Fruit fly (Drosophila melanogaster) whole organism, embryonic: ENCODE results near the gene CG9426.
A peak's percentile ranks its signal among the peaks of the same experiment; 100 is the strongest.

ENCODE experiments used
- Ada2b ChIP-seq: fragments of 200-800 bp; sonication (Bioruptor generic); IDR thresholded peaks from 2 replicates; pipeline ENCODE4 v1.3.6; 2022; ENCODE audit warnings: missing biosample characterization, missing genetic modification characterization
- B-H2 ChIP-seq: fragments of 200-800 bp; sonication (Bioruptor generic); optimal IDR thresholded peaks from 2 replicates; lab custom pipeline; 2018; ENCODE audit warnings: missing biosample characterization, mild to moderate bottlenecking, missing genetic modification characterization
- CG11504 ChIP-seq: fragments of 200-800 bp; sonication (Bioruptor generic); optimal IDR thresholded peaks from 3 replicates; lab custom pipeline; 2019; ENCODE audit warnings: missing biosample characterization, mild to moderate bottlenecking, missing genetic modification characterization, moderate library complexity
- CG12299 ChIP-seq: fragments of 200-800 bp; sonication (Bioruptor generic); optimal IDR thresholded peaks from 2 replicates; lab custom pipeline; 2018; ENCODE audit warnings: missing biosample characterization, mild to moderate bottlenecking, missing genetic modification characterization
- CG13123 ChIP-seq: fragments of 200-800 bp; sonication (Bioruptor generic); optimal IDR thresholded peaks from 2 replicates; lab custom pipeline; 2016; ENCODE audit warnings: missing biosample characterization, missing genetic modification characterization
- CG13775 ChIP-seq: fragments of 200-800 bp; sonication (Bioruptor generic); optimal IDR thresholded peaks from 3 replicates; lab custom pipeline; 2017; ENCODE audit warnings: missing biosample characterization, mild to moderate bottlenecking, missing genetic modification characterization
- CG15479 ChIP-seq: fragments of 200-800 bp; sonication (Bioruptor generic); optimal IDR thresholded peaks from 3 replicates; lab custom pipeline; 2019; ENCODE audit warnings: missing biosample characterization, mild to moderate bottlenecking, missing genetic modification characterization, moderate library complexity
- CG17385 ChIP-seq: fragments of 200-800 bp; sonication (Bioruptor generic); optimal IDR thresholded peaks from 3 replicates; lab custom pipeline; 2018; ENCODE audit warnings: missing biosample characterization, mild to moderate bottlenecking, missing genetic modification characterization
- CG17829 ChIP-seq: fragments of 200-800 bp; optimal IDR thresholded peaks from 2 replicates; lab custom pipeline; 2019; ENCODE audit warnings: missing biosample characterization, mild to moderate bottlenecking, missing genetic modification characterization, moderate library complexity
- CG2678 ChIP-seq: fragments of 200-800 bp; sonication (Bioruptor generic); optimal IDR thresholded peaks from 3 replicates; lab custom pipeline; 2019; ENCODE audit warnings: missing biosample characterization, mild to moderate bottlenecking, missing genetic modification characterization, moderate library complexity
- CG2875 ChIP-seq: fragments of 200-800 bp; sonication (Bioruptor generic); optimal IDR thresholded peaks from 2 replicates; lab custom pipeline; 2017; ENCODE audit warnings: missing biosample characterization, mild to moderate bottlenecking, missing genetic modification characterization, missing genetic modification reagents
- CG30020 ChIP-seq: fragments of 200-800 bp; optimal IDR thresholded peaks from 2 replicates; lab custom pipeline; 2019; ENCODE audit warnings: missing biosample characterization, mild to moderate bottlenecking, missing genetic modification characterization, moderate library complexity
- CG32772 ChIP-seq: fragments of 200-800 bp; sonication (Bioruptor generic); IDR thresholded peaks from 2 replicates; pipeline ENCODE4 v1.3.6; 2022; ENCODE audit warnings: missing biosample characterization, missing genetic modification characterization
- CG4328 ChIP-seq: fragments of 200-800 bp; sonication (Bioruptor generic); optimal IDR thresholded peaks from 3 replicates; lab custom pipeline; 2017; ENCODE audit warnings: missing biosample characterization, missing genetic modification reagents, missing genetic modification characterization
- CG4707 ChIP-seq: fragments of 200-800 bp; sonication (Bioruptor generic); optimal IDR thresholded peaks from 2 replicates; lab custom pipeline; 2018; ENCODE audit warnings: missing biosample characterization, mild to moderate bottlenecking, missing genetic modification characterization, moderate library complexity
- CG4820 ChIP-seq: fragments of 200-800 bp; sonication (Bioruptor generic); optimal IDR thresholded peaks from 3 replicates; lab custom pipeline; 2016; ENCODE audit warnings: missing biosample characterization, missing genetic modification characterization
- CG6791 ChIP-seq: fragments of 200-800 bp; sonication (Bioruptor generic); IDR thresholded peaks from 3 replicates; pipeline ENCODE4 v1.3.6; 2022; ENCODE audit warnings: missing biosample characterization, missing genetic modification characterization; ENCODE audit not compliant: partially characterized antibody
- CG7556 ChIP-seq: fragments of 200-800 bp; sonication (Bioruptor generic); optimal IDR thresholded peaks from 2 replicates; lab custom pipeline; 2017; ENCODE audit warnings: missing biosample characterization, mild to moderate bottlenecking, missing genetic modification characterization
- CG7745 ChIP-seq: fragments of 200-800 bp; sonication (Bioruptor generic); optimal IDR thresholded peaks from 2 replicates; lab custom pipeline; 2018; ENCODE audit warnings: missing biosample characterization, mild to moderate bottlenecking, missing genetic modification characterization, moderate library complexity
- CG7987 ChIP-seq: fragments of 200-800 bp; sonication (Bioruptor generic); optimal IDR thresholded peaks from 2 replicates; lab custom pipeline; 2018; ENCODE audit warnings: missing biosample characterization, mild to moderate bottlenecking, missing genetic modification characterization, moderate library complexity
- CG8089 ChIP-seq: fragments of 200-800 bp; sonication (Bioruptor generic); optimal IDR thresholded peaks from 3 replicates; lab custom pipeline; 2016; ENCODE audit warnings: missing biosample characterization, missing genetic modification characterization
- CoRest ChIP-seq: fragments of 200-800 bp; sonication (Bioruptor generic); optimal IDR thresholded peaks from 3 replicates; lab custom pipeline; 2018; ENCODE audit warnings: missing biosample characterization, mild to moderate bottlenecking, missing genetic modification characterization, moderate library complexity
- D19A ChIP-seq: fragments of 200-800 bp; optimal IDR thresholded peaks from 3 replicates; lab custom pipeline; 2019; ENCODE audit warnings: missing biosample characterization, mild to moderate bottlenecking, missing genetic modification characterization, moderate library complexity
- Dref ChIP-seq: fragments of 200-800 bp; sonication (Bioruptor generic); IDR thresholded peaks from 2 replicates; pipeline ENCODE4 v1.3.6; 2022; ENCODE audit warnings: missing biosample characterization, missing genetic modification characterization
- HLH54F ChIP-seq: fragments of 200-800 bp; sonication (Bioruptor generic); optimal IDR thresholded peaks from 3 replicates; lab custom pipeline; 2016; ENCODE audit warnings: missing biosample characterization, missing genetic modification characterization
- Kr ChIP-seq: fragments of 200-800 bp; sonication (Bioruptor generic); optimal IDR thresholded peaks from 2 replicates; lab custom pipeline; 2017; ENCODE audit warnings: missing biosample characterization, mild to moderate bottlenecking, missing genetic modification characterization
- Nf-YA ChIP-seq: fragments of 200-800 bp; sonication (Bioruptor generic); IDR thresholded peaks from 2 replicates; pipeline ENCODE4 v1.3.6; 2022; ENCODE audit warnings: missing biosample characterization, missing genetic modification characterization
- Optix ChIP-seq: fragments of 200-800 bp; sonication (Bioruptor generic); IDR thresholded peaks from 3 replicates; pipeline ENCODE4 v1.3.6; 2022; ENCODE audit warnings: missing biosample characterization, missing genetic modification characterization
- Scr ChIP-seq: fragments of 200-800 bp; sonication (Bioruptor generic); IDR thresholded peaks from 2 replicates; pipeline ENCODE4 v1.3.6; 2022; ENCODE audit warnings: missing biosample characterization, missing genetic modification characterization; ENCODE audit not compliant: partially characterized antibody
- Six4 ChIP-seq: fragments of 200-800 bp; sonication (Bioruptor generic); optimal IDR thresholded peaks from 2 replicates; lab custom pipeline; 2016; ENCODE audit warnings: missing biosample characterization, missing genetic modification characterization
- Sry-δ ChIP-seq: fragments of 200-800 bp; sonication (Bioruptor generic); optimal IDR thresholded peaks from 2 replicates; lab custom pipeline; 2016; ENCODE audit warnings: missing biosample characterization, missing genetic modification characterization
- abd-A ChIP-seq: fragments of 200-800 bp; sonication (Bioruptor generic); optimal IDR thresholded peaks from 3 replicates; lab custom pipeline; 2019; ENCODE audit warnings: missing biosample characterization, mild to moderate bottlenecking, missing genetic modification characterization, moderate library complexity
- br ChIP-seq: fragments of >200 bp; optimal IDR thresholded peaks from 2 replicates; lab custom pipeline; 2017
- cas ChIP-seq: fragments of 200-800 bp; sonication (Bioruptor generic); IDR thresholded peaks from 2 replicates; pipeline ENCODE4 v1.3.6; 2022; ENCODE audit warnings: missing biosample characterization, missing genetic modification characterization
- cwo ChIP-seq: fragments of 200-800 bp; sonication (Bioruptor generic); optimal IDR thresholded peaks from 3 replicates; lab custom pipeline; 2017; ENCODE audit warnings: missing biosample characterization, missing genetic modification characterization, mild to moderate bottlenecking, moderate library complexity, missing genetic modification reagents
- dmrt11E ChIP-seq: fragments of 200-800 bp; sonication (Bioruptor generic); optimal IDR thresholded peaks from 3 replicates; lab custom pipeline; 2018; ENCODE audit warnings: missing biosample characterization, mild to moderate bottlenecking, missing genetic modification characterization, moderate library complexity
- fd64A ChIP-seq: fragments of 200-800 bp; sonication (Bioruptor generic); optimal IDR thresholded peaks from 3 replicates; lab custom pipeline; 2018; ENCODE audit warnings: missing biosample characterization, mild to moderate bottlenecking, missing genetic modification characterization
- gce ChIP-seq: fragments of 200-800 bp; sonication (Bioruptor generic); IDR thresholded peaks from 3 replicates; pipeline ENCODE4 v1.3.6; 2022; ENCODE audit warnings: missing biosample characterization, missing genetic modification characterization
- gro ChIP-seq: fragments of 200-800 bp; sonication (Bioruptor generic); optimal IDR thresholded peaks from 2 replicates; lab custom pipeline; 2016; ENCODE audit warnings: missing biosample characterization, missing genetic modification characterization
- lab ChIP-seq: fragments of 200-800 bp; sonication (Bioruptor generic); optimal IDR thresholded peaks from 3 replicates; lab custom pipeline; 2017; ENCODE audit warnings: missing biosample characterization, missing genetic modification characterization, mild to moderate bottlenecking, moderate library complexity, missing genetic modification reagents
- lov ChIP-seq, 2 experiments: fragments of 200-800 bp in 1 of 2; fragments of >200 bp in 1 of 2; sonication (Bioruptor generic) in 1 of 2; IDR thresholded peaks in 1 of 2; optimal IDR thresholded peaks in 1 of 2; 2 replicates in 1 of 2; 3 replicates in 1 of 2; pipeline versions ENCODE4 v1.3.6 to Lab custom; 2017 to 2022; ENCODE audit warnings: missing biosample characterization in 1 of 2, missing genetic modification characterization in 1 of 2
- odd ChIP-seq: fragments of 200-800 bp; sonication (Bioruptor generic); optimal IDR thresholded peaks from 2 replicates; lab custom pipeline; 2017; ENCODE audit warnings: missing biosample characterization, mild to moderate bottlenecking, missing genetic modification characterization
- pita ChIP-seq: fragments of 200-800 bp; sonication (Bioruptor generic); optimal IDR thresholded peaks from 2 replicates; lab custom pipeline; 2017; ENCODE audit warnings: missing biosample characterization, mild to moderate bottlenecking, missing genetic modification characterization
- scrt ChIP-seq: fragments of 200-800 bp; sonication (Bioruptor generic); optimal IDR thresholded peaks from 2 replicates; lab custom pipeline; 2018; ENCODE audit warnings: missing biosample characterization, mild to moderate bottlenecking, missing genetic modification characterization, moderate library complexity
- so ChIP-seq: fragments of 200-800 bp; sonication (Bioruptor generic); IDR thresholded peaks from 3 replicates; pipeline ENCODE4 v1.3.6; 2022; ENCODE audit warnings: missing biosample characterization, missing genetic modification characterization
- sob ChIP-seq: fragments of 200-800 bp; sonication (Bioruptor generic); IDR thresholded peaks from 2 replicates; pipeline ENCODE4 v1.3.6; 2022; ENCODE audit warnings: missing biosample characterization, missing genetic modification characterization
- tgo ChIP-seq: fragments of 200-800 bp; sonication (Bioruptor generic); IDR thresholded peaks from 3 replicates; pipeline ENCODE4 v1.3.6; 2022; ENCODE audit warnings: missing biosample characterization, missing genetic modification characterization
- unpg ChIP-seq: fragments of 200-800 bp; sonication (Bioruptor generic); optimal IDR thresholded peaks from 3 replicates; lab custom pipeline; 2018; ENCODE audit warnings: missing biosample characterization, mild to moderate bottlenecking, missing genetic modification characterization, moderate library complexity

Gene CG9426

DNA sequence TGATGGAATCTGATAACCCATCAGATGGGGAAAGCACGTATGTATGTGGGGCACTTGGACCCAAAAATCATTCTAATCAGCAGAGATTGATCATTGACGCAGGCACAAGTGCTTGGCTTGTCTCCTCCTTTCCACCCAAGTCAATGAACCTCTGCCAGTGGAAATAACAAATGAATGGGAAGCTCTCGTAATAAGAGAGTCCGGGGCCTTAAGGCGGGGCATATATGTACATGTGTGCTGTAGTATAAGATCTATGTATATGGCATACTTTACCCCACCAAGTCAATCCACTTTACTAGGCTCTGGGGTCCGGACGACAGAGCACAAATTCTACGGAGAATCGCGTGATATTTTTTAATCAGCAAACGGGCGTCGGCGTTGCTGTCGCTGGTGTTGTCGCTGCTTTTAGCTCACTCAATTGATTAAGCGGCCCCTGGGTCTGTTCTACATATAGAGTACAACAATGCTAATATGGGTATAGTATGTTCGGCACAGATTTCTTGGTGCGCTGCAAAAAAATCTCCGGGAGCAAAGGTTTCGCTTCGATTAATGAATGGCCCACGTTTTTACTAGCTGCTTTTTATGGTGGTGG lies 13.6 kb downstream of the CG9426 start (continued):
- TF ChIP-seq B-H2 (GFP tag; lab: Kevin White, UChicago) (peak; percentile 35), CG2678 (tag; lab: Kevin White, UChicago) (peak; percentile 30), CG13123 (GFP tag; lab: Kevin White, UChicago) (no peak)

DNA sequence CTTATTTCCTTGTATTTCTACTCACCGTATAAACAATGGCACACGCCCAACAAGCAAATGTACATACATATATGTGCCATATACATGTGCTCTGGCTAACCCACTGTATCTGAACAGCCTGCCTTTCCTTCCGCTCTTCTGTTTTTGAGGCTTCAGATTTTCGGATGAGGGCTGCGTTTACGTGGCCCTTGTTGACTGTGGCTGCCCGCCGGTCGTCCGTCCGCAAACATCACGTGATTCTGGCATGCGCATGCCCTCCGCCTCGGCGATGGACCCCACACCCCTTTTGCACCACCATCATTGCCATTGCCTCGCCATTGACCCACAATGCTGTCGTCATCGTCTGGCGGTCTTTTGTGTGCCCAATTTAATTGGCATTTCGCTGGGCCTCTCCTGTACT lies 14.5 kb downstream of the CG9426 start:
- TF ChIP-seq Optix (GFP tag; lab: Robert Waterston, UW) (0 out of 3 replicates have a peak, but pooled peaks have one; percentile 15), cas (GFP tag; lab: Robert Waterston, UW) (no peak), Sry-δ (no peak), unpg (peak; percentile 5), HLH54F (GFP tag; lab: Kevin White, UChicago) (no peak), Six4 (GFP tag; lab: Kevin White, UChicago) (no peak), dmrt11E (tag; lab: Kevin White, UChicago) (no peak), CG7745 (no peak), CG4707 (GFP tag; lab: Kevin White, UChicago) (peak; percentile 55), fd64A (peak; percentile 5), CoRest (tag; lab: Kevin White, UChicago) (no peak), pita (GFP tag; lab: Kevin White, UChicago) (no peak), CG6791 (GFP tag; lab: Robert Waterston, UW) (no peak), CG11504 (tag; lab: Kevin White, UChicago) (no peak), sob (GFP tag; lab: Robert Waterston, UW) (no peak), scrt (peak; percentile 44), lab (GFP tag; lab: Kevin White, UChicago) (peak; percentile 17), CG12299 (no peak), CG17385 (GFP tag; lab: Kevin White, UChicago) (peak; percentile 30), CG4820 (GFP tag; lab: Kevin White, UChicago) (no peak), gce (GFP tag; lab: Robert Waterston, UW) (peak; percentile 70; the same call in 2 of the 3 replicates), Dref (GFP tag; lab: Robert Waterston, UW) (no peak), CG32772 (GFP tag; lab: Robert Waterston, UW) (no peak), CG2875 (GFP tag; lab: Kevin White, UChicago) (peak; percentile 10), odd (GFP tag; lab: Kevin White, UChicago) (peak; percentile 6), br (lab: Kevin White, UChicago) (no peak), abd-A (tag; lab: Kevin White, UChicago) (peak; percentile 64), Ada2b (GFP tag; lab: Robert Waterston, UW) (no peak), CG15479 (GFP tag; lab: Kevin White, UChicago) (peak; percentile 12), gro (GFP tag; lab: Kevin White, UChicago) (no peak), CG7987 (GFP tag; lab: Kevin White, UChicago) (peak; percentile 99), CG30020 (tag; lab: Kevin White, UChicago) (no peak), tgo (GFP tag; lab: Robert Waterston, UW) (no peak), cwo (GFP tag; lab: Kevin White, UChicago) (peak; percentile 99), Nf-YA (GFP tag; lab: Robert Waterston, UW) (no peak), lov (optimal IDR thresholded peaks at IDR 0.05; lab: Kevin White, UChicago) (no peak), lov (GFP tag; IDR thresholded peaks at IDR 0.05; lab: Robert Waterston, UW) (peak; percentile 66; the same call in 1 of the 3 replicates), CG8089 (GFP tag; lab: Kevin White, UChicago) (peak; percentile 24), D19A (tag; lab: Kevin White, UChicago) (no peak), CG7556 (GFP tag; lab: Kevin White, UChicago) (no peak), CG13775 (peak; percentile 31), Kr (GFP tag; lab: Kevin White, UChicago) (no peak), so (peak; percentile 51; the same call in 1 of the 3 replicates), CG4328 (GFP tag; lab: Kevin White, UChicago) (peak; percentile 57), Scr (GFP tag; lab: Robert Waterston, UW) (no peak), CG17829 (tag; lab: Kevin White, UChicago) (peak; percentile 4)
